Fruit fly (Drosophila melanogaster): Measurements from ENCODE around the gene Caper.

dm6 chr2L:7026308-7026707 lies 6.2 kb upstream of the Caper start:
- TF ChIP-seq Myc (optimal IDR thresholded peaks at IDR 0.05) (no peak), psq (optimal IDR thresholded peaks at IDR 0.05) (no peak)
